Fruit fly (Drosophila melanogaster): Measurements from ENCODE around the gene CG45064.
A peak's percentile ranks its signal among the peaks of the same experiment; 100 is the strongest.

Gene CG45064

DNA sequence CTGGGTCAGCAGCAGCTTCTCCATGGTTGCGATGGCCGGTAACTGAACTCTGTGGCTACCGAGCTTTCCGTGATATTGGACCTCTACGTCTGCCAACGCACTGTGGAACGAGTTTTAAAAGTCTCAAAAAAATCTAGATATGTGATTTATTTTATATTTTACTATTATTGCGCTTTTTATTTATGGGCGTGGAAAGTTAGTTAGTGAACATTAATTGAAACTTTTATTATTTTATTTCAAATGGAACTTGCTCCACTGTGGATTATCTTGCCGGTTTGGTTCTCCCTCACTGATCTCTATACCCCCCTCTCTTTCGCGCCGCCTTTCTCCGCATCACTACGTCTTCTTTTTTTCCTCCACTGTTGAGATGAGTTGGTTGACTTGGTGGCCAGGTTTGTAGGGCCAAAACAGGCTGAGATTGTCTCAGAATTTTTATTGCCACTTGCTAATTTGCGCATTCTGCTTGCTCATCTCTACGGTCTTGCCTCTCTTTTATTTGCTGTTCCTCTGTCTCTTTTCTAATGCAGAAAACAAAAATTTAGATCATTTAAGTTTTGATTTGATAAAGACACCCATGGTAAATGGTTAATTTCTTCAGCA lies 33.5 kb downstream of the CG45064 start, which contains the start of gene CG9522 (continued):
- TF ChIP-seq chm (GFP tag; IDR thresholded peaks at IDR 0.05) = peak; percentile 83
- no peak for TF ChIP-seq vnd (GFP tag; IDR thresholded peaks at IDR 0.05; ENCODE audit: partially characterized antibody)
- peak; percentile 64 for TF ChIP-seq croc (GFP tag; conservative IDR thresholded peaks at IDR 0.05)
- peak; percentile 62 for TF ChIP-seq CG2202 (tag; optimal IDR thresholded peaks at IDR 0.05)
- TF ChIP-seq aop (GFP tag; IDR thresholded peaks at IDR 0.05) = 0 out of 2 replicates have a peak, but pooled peaks have one; percentile 35
- TF ChIP-seq fru (optimal IDR thresholded peaks at IDR 0.05) = no peak
- peak; percentile 46 for TF ChIP-seq odd (GFP tag; optimal IDR thresholded peaks at IDR 0.05)
- no peak for TF ChIP-seq gro (GFP tag; optimal IDR thresholded peaks at IDR 0.05)
- peak; percentile 35 for TF ChIP-seq pnt (GFP tag; optimal IDR thresholded peaks at IDR 0.05)
- TF ChIP-seq CG6854 (GFP tag; optimal IDR thresholded peaks at IDR 0.05) = peak; percentile 55
- peak; percentile 35 for TF ChIP-seq CG9437 (GFP tag; optimal IDR thresholded peaks at IDR 0.05)
- no peak for TF ChIP-seq ham (GFP tag; IDR thresholded peaks at IDR 0.05)
- TF ChIP-seq CG14667 (GFP tag; IDR thresholded peaks at IDR 0.05) = peak; percentile 31
- TF ChIP-seq NFAT (GFP tag; IDR thresholded peaks at IDR 0.05) = peak; percentile 49; the same call in 1 of the 2 replicates
- TF ChIP-seq sim (GFP tag; IDR thresholded peaks at IDR 0.05) = peak; percentile 82
- TF ChIP-seq salm (tag; optimal IDR thresholded peaks at IDR 0.05) = peak; percentile 62
- peak; percentile 83 for TF ChIP-seq lab (GFP tag; optimal IDR thresholded peaks at IDR 0.05)
- 0 out of 2 replicates have a peak, but pooled peaks have one; percentile 27 for TF ChIP-seq CG6272 (GFP tag; IDR thresholded peaks at IDR 0.05)
- peak; percentile 71 for TF ChIP-seq Ptx1 (GFP tag; IDR thresholded peaks at IDR 0.05)
- peak; percentile 53 for TF ChIP-seq run (tag; optimal IDR thresholded peaks at IDR 0.05)
- peak in 1 of 3 experiments; percentile 71 for TF ChIP-seq lola (GFP tag; optimal IDR thresholded peaks at IDR 0.05)
- peak; percentile 61 for TF ChIP-seq CG2120 (GFP tag; optimal IDR thresholded peaks at IDR 0.05)
- TF ChIP-seq corto (GFP tag; optimal IDR thresholded peaks at IDR 0.05) = peak; percentile 34
- TF ChIP-seq CG8359 (GFP tag; optimal IDR thresholded peaks at IDR 0.05; ENCODE audit: borderline replicate concordance) = no peak
- TF ChIP-seq Hmx (GFP tag; optimal IDR thresholded peaks at IDR 0.05) = no peak
- TF ChIP-seq wek (GFP tag; optimal IDR thresholded peaks at IDR 0.05) = no peak
- TF ChIP-seq Oaz (GFP tag; IDR thresholded peaks at IDR 0.05) = 0 out of 2 replicates have a peak, but pooled peaks have one; percentile 40
- peak; percentile 11 for TF ChIP-seq CG4854 (GFP tag; optimal IDR thresholded peaks at IDR 0.05)
- no peak for TF ChIP-seq CG12236 (GFP tag; optimal IDR thresholded peaks at IDR 0.05)
- TF ChIP-seq ind (GFP tag; optimal IDR thresholded peaks at IDR 0.05) = peak; percentile 64
- peak; percentile 58; the same call in 2 of the 3 replicates for TF ChIP-seq CG11695 (GFP tag; IDR thresholded peaks at IDR 0.05)
- TF ChIP-seq CG18011 (GFP tag; optimal IDR thresholded peaks at IDR 0.05) = peak; percentile 8
- TF ChIP-seq stc (GFP tag; IDR thresholded peaks at IDR 0.05) = peak; percentile 36; the same call in 1 of the 2 replicates
- no peak for TF ChIP-seq dm (GFP tag; optimal IDR thresholded peaks at IDR 0.05)
- no peak for TF ChIP-seq fu2 (GFP tag; optimal IDR thresholded peaks at IDR 0.05)
- no peak for TF ChIP-seq Trl (optimal IDR thresholded peaks at IDR 0.05)
- TF ChIP-seq Trl (GFP tag; optimal IDR thresholded peaks at IDR 0.05) = peak; percentile 50
- peak; percentile 16 for TF ChIP-seq fd3F (GFP tag; optimal IDR thresholded peaks at IDR 0.05)
- TF ChIP-seq CG10959 (GFP tag; IDR thresholded peaks at IDR 0.05) = peak; percentile 79
- TF ChIP-seq H15 (GFP tag; IDR thresholded peaks at IDR 0.05) = peak; percentile 59; the same call in 1 of the 3 replicates
- TF ChIP-seq grau (tag; optimal IDR thresholded peaks at IDR 0.05) = peak; percentile 71
- TF ChIP-seq Neu2 (GFP tag; optimal IDR thresholded peaks at IDR 0.05; ENCODE audit: borderline replicate concordance) = no peak
- TF ChIP-seq ash1 (GFP tag; optimal IDR thresholded peaks at IDR 0.05) = no peak
- peak; percentile 79 for TF ChIP-seq Spps (tag; optimal IDR thresholded peaks at IDR 0.05)
- TF ChIP-seq CG18764 (GFP tag; optimal IDR thresholded peaks at IDR 0.05) = peak; percentile 29
- peak; percentile 45 for TF ChIP-seq scrt (GFP tag; optimal IDR thresholded peaks at IDR 0.05)
- peak in 1 of 2 experiments; percentile 4 for TF ChIP-seq Hr78 (GFP tag; optimal IDR thresholded peaks at IDR 0.05)
- peak; percentile 70 for TF ChIP-seq CG31441 (GFP tag; IDR thresholded peaks at IDR 0.05)
- TF ChIP-seq BtbVII (GFP tag; optimal IDR thresholded peaks at IDR 0.05) = peak; percentile 46
- TF ChIP-seq HHEX (GFP tag; optimal IDR thresholded peaks at IDR 0.05) = peak; percentile 54
